Worm (Caenorhabditis elegans) whole organism, L1 larva: ENCODE measurements around the gene VB0395L.1.
"Not testable (repeated sequence)": the region's sequence is repeated elsewhere in the genome, so short reads cannot be mapped to it uniquely, and the experiment has no call there.

ENCODE experiments used
- C04F5.9 ChIP-seq: sonication (generic microtip); optimal IDR thresholded peaks from 2 replicates; lab custom pipeline; 2016; ENCODE audit warnings: missing genetic modification characterization, missing compliant biosample characterization
- F16B12.6 ChIP-seq: fragments of 150-350 bp; optimal IDR thresholded peaks from 2 replicates; lab custom pipeline; 2014; ENCODE audit warnings: missing biosample characterization, missing genetic modification characterization
- Y116A8C.19 ChIP-seq: sonication (generic microtip); optimal IDR thresholded peaks from 2 replicates; lab custom pipeline; 2016; ENCODE audit warnings: missing compliant biosample characterization, missing genetic modification characterization, borderline replicate concordance
- alr-1 ChIP-seq: fragments of 200-800 bp; sonication (Bioruptor generic); optimal IDR thresholded peaks from 2 replicates; lab custom pipeline; 2018; ENCODE audit warnings: borderline replicate concordance, mild to moderate bottlenecking, missing genetic modification characterization, missing compliant biosample characterization
- aly-2 ChIP-seq: fragments of 150-350 bp; optimal IDR thresholded peaks from 2 replicates; lab custom pipeline; 2014; ENCODE audit warnings: missing biosample characterization, missing genetic modification characterization
- ceh-8 ChIP-seq: fragments of 200-800 bp; sonication (Bioruptor generic); optimal IDR thresholded peaks from 2 replicates; lab custom pipeline; 2018; ENCODE audit warnings: mild to moderate bottlenecking, missing genetic modification characterization, moderate library complexity, missing compliant biosample characterization
- ceh-88 ChIP-seq: fragments of 200-800 bp; sonication (Bioruptor generic); IDR thresholded peaks from 2 replicates; pipeline ENCODE4 v1.3.6; 2022; ENCODE audit warnings: missing genetic modification characterization, missing compliant biosample characterization
- ces-1 ChIP-seq: fragments of 150-350 bp; optimal IDR thresholded peaks from 2 replicates; lab custom pipeline; 2014; ENCODE audit warnings: missing biosample characterization, missing genetic modification reagents, missing genetic modification characterization
- dpl-1 ChIP-seq, 3 experiments: fragments of 150-350 bp in 2 of 3; sonication (generic microtip) in 1 of 3; optimal IDR thresholded peaks; 2 replicates each; lab custom pipeline; 2014 to 2017; ENCODE audit warnings: missing biosample characterization in 3 of 3, missing genetic modification characterization in 3 of 3, missing genetic modification reagents in 3 of 3
- efl-3 ChIP-seq: fragments of 200-800 bp; sonication (Bioruptor generic); optimal IDR thresholded peaks from 2 replicates; lab custom pipeline; 2018; ENCODE audit warnings: mild to moderate bottlenecking, missing genetic modification characterization, missing compliant biosample characterization
- elt-2 ChIP-seq: sonication (generic microtip); optimal IDR thresholded peaks from 2 replicates; lab custom pipeline; 2016; ENCODE audit warnings: missing genetic modification characterization, mild to moderate bottlenecking, inconsistent platforms, missing compliant biosample characterization, missing genetic modification reagents
- elt-3 ChIP-seq, 6 experiments: fragments of 150-350 bp in 1 of 6; sonication (generic microtip); optimal IDR thresholded peaks; 2 replicates each; lab custom pipeline; 2017 to 2018; ENCODE audit warnings: missing biosample characterization in 6 of 6, missing genetic modification characterization in 6 of 6, inconsistent platforms in 1 of 6
- ets-5 ChIP-seq: fragments of 200-800 bp; sonication (Bioruptor generic); IDR thresholded peaks from 2 replicates; pipeline ENCODE4 v1.3.6; 2022; ENCODE audit warnings: missing genetic modification characterization, missing compliant biosample characterization
- fkh-4 ChIP-seq: sonication (generic microtip); optimal IDR thresholded peaks from 2 replicates; lab custom pipeline; 2016; ENCODE audit warnings: missing compliant biosample characterization, missing genetic modification characterization, borderline replicate concordance
- fkh-8 ChIP-seq: sonication (generic microtip); optimal IDR thresholded peaks from 2 replicates; lab custom pipeline; 2016; ENCODE audit warnings: mild to moderate bottlenecking, missing genetic modification characterization, missing compliant biosample characterization
- grh-1 ChIP-seq: fragments of 200-800 bp; sonication (Bioruptor generic); IDR thresholded peaks from 2 replicates; pipeline ENCODE4 v1.3.6; 2022; ENCODE audit warnings: missing genetic modification reagents, missing genetic modification characterization, missing compliant biosample characterization
- isw-1 ChIP-seq: fragments of 200-800 bp; sonication (Bioruptor generic); IDR thresholded peaks from 2 replicates; pipeline ENCODE4 v1.3.6; 2022; ENCODE audit warnings: missing genetic modification characterization, missing compliant biosample characterization
- lin-39 ChIP-seq: fragments of 150-350 bp; optimal IDR thresholded peaks from 2 replicates; lab custom pipeline; 2014; ENCODE audit warnings: missing biosample characterization, missing genetic modification reagents, missing genetic modification characterization
- lir-3 ChIP-seq: sonication (generic microtip); optimal IDR thresholded peaks from 2 replicates; lab custom pipeline; 2016; ENCODE audit warnings: mild to moderate bottlenecking, missing genetic modification characterization, moderate library complexity, missing compliant biosample characterization; ENCODE audit not compliant: poor library complexity
- lsy-2 ChIP-seq, 2 experiments: fragments of 150-350 bp; optimal IDR thresholded peaks; 2 replicates each; lab custom pipeline; 2014; ENCODE audit warnings: missing biosample characterization in 2 of 2, missing genetic modification characterization in 2 of 2
- mab-9 ChIP-seq: fragments of 200-800 bp; sonication (Bioruptor generic); IDR thresholded peaks from 2 replicates; pipeline ENCODE4 v1.3.6; 2022; ENCODE audit warnings: missing genetic modification reagents, missing genetic modification characterization, missing compliant biosample characterization
- mef-2 ChIP-seq: fragments of 150-350 bp; optimal IDR thresholded peaks from 2 replicates; lab custom pipeline; 2014; ENCODE audit warnings: missing biosample characterization, missing genetic modification characterization
- mep-1 ChIP-seq: fragments of 150-350 bp; optimal IDR thresholded peaks from 2 replicates; lab custom pipeline; 2014; ENCODE audit warnings: missing biosample characterization, missing genetic modification characterization
- nhr-11 ChIP-seq: fragments of 150-350 bp; optimal IDR thresholded peaks from 2 replicates; lab custom pipeline; 2014; ENCODE audit warnings: missing biosample characterization, missing genetic modification characterization
- nhr-12 ChIP-seq: sonication (generic microtip); optimal IDR thresholded peaks from 2 replicates; lab custom pipeline; 2017; ENCODE audit warnings: missing biosample characterization, missing genetic modification characterization
- nhr-19 ChIP-seq: fragments of 200-800 bp; sonication (Bioruptor generic); conservative IDR thresholded peaks from 2 replicates; pipeline ENCODE4 v1.3.6; 2022; ENCODE audit warnings: missing genetic modification characterization, missing compliant biosample characterization
- nhr-237 ChIP-seq: fragments of 150-350 bp; optimal IDR thresholded peaks from 2 replicates; lab custom pipeline; 2014; ENCODE audit warnings: missing biosample characterization, missing genetic modification characterization
- nhr-47 ChIP-seq: sonication (generic microtip); optimal IDR thresholded peaks from 2 replicates; lab custom pipeline; 2016; ENCODE audit warnings: mild to moderate bottlenecking, missing genetic modification characterization, moderate library complexity, missing compliant biosample characterization
- nhr-84 ChIP-seq: sonication (generic microtip); optimal IDR thresholded peaks from 2 replicates; lab custom pipeline; 2017; ENCODE audit warnings: missing biosample characterization, missing genetic modification characterization
- nhr-85 ChIP-seq: sonication (generic microtip); peaks from one replicate; lab custom pipeline; 2016; ENCODE audit warnings: missing genetic modification characterization, inconsistent platforms, missing compliant biosample characterization
- nhr-90 ChIP-seq: sonication (generic microtip); optimal IDR thresholded peaks from 2 replicates; lab custom pipeline; 2016; ENCODE audit warnings: mild to moderate bottlenecking, missing genetic modification characterization, missing compliant biosample characterization; ENCODE audit not compliant: poor library complexity
- pag-3 ChIP-seq: sonication (generic microtip); optimal IDR thresholded peaks from 2 replicates; lab custom pipeline; 2017; ENCODE audit warnings: missing genetic modification characterization, mild to moderate bottlenecking, missing compliant biosample characterization, antibody characterized with exemption, borderline replicate concordance; ENCODE audit not compliant: insufficient read depth
- pqm-1 ChIP-seq: sonication (generic microtip); optimal IDR thresholded peaks from 3 replicates; lab custom pipeline; 2017; ENCODE audit warnings: missing biosample characterization, missing genetic modification characterization
- skn-1 ChIP-seq: fragments of 150-350 bp; optimal IDR thresholded peaks from 2 replicates; lab custom pipeline; 2014; ENCODE audit warnings: missing biosample characterization, missing genetic modification characterization
- sptf-1 ChIP-seq: fragments of 150-350 bp; optimal IDR thresholded peaks from 2 replicates; lab custom pipeline; 2014; ENCODE audit warnings: missing biosample characterization, missing genetic modification characterization
- sup-37 ChIP-seq: fragments of 200-800 bp; sonication (Bioruptor generic); optimal IDR thresholded peaks from 2 replicates; lab custom pipeline; 2018; ENCODE audit warnings: mild to moderate bottlenecking, missing genetic modification characterization, missing compliant biosample characterization
- tbx-2 ChIP-seq: sonication (generic microtip); optimal IDR thresholded peaks from 2 replicates; lab custom pipeline; 2016; ENCODE audit warnings: missing genetic modification characterization, missing compliant biosample characterization
- tlp-1 ChIP-seq: fragments of 150-350 bp; optimal IDR thresholded peaks from 2 replicates; lab custom pipeline; 2014; ENCODE audit warnings: missing biosample characterization, missing genetic modification characterization
- unc-86 ChIP-seq: sonication (generic microtip); optimal IDR thresholded peaks from 2 replicates; lab custom pipeline; 2016; ENCODE audit warnings: missing genetic modification characterization, missing compliant biosample characterization
- xbp-1 ChIP-seq: sonication (generic microtip); optimal IDR thresholded peaks from 2 replicates; lab custom pipeline; 2016; ENCODE audit warnings: missing genetic modification characterization, missing compliant biosample characterization
- zag-1 ChIP-seq: fragments of 150-350 bp; optimal IDR thresholded peaks from 2 replicates; lab custom pipeline; 2014; ENCODE audit warnings: missing biosample characterization, missing genetic modification characterization
- zip-4 ChIP-seq: fragments of 200-800 bp; sonication (Bioruptor generic); optimal IDR thresholded peaks from 2 replicates; lab custom pipeline; 2018; ENCODE audit warnings: mild to moderate bottlenecking, missing genetic modification characterization, moderate library complexity, missing compliant biosample characterization
- ztf-11 ChIP-seq, 2 experiments: sonication (generic microtip); optimal IDR thresholded peaks; 2 replicates each; lab custom pipeline; 2016 to 2017; ENCODE audit warnings: missing genetic modification characterization in 2 of 2, missing biosample characterization in 1 of 2, missing compliant biosample characterization in 1 of 2

Gene VB0395L.1

ce11 chrX:16016796-16017195, at the start of gene VB0395L.1, which contains the start of gene nhx-1:
TSS of gene VB0395L.1 (minus strand) at chrX:16016981.
TSS of gene nhx-1 (plus strand) at chrX:16017121.
- TF ChIP-seq ztf-11 (tag; optimal IDR thresholded peaks at IDR 0.05; lab: Kevin White, UChicago) (no peak), nhr-47 (tag; lab: Kevin White, UChicago) (no peak), lir-3 (tag; lab: Kevin White, UChicago) (no peak), unc-86 (tag; lab: Kevin White, UChicago) (no peak), isw-1 (GFP tag; lab: Robert Waterston, UW) (no peak), mab-9 (GFP tag; lab: Robert Waterston, UW) (no peak), dpl-1 (GFP tag; optimal IDR thresholded peaks at IDR 0.05; lab: Kevin White, UChicago) (no peak), mep-1 (tag; lab: Kevin White, UChicago) (no peak), ces-1 (GFP tag; lab: Kevin White, UChicago) (no peak), grh-1 (GFP tag; lab: Robert Waterston, UW) (no peak), ceh-8 (no peak), nhr-12 (tag; lab: Kevin White, UChicago) (no peak), lsy-2 (tag; optimal IDR thresholded peaks at IDR 0.05; lab: Kevin White, UChicago) (no peak)

DNA sequence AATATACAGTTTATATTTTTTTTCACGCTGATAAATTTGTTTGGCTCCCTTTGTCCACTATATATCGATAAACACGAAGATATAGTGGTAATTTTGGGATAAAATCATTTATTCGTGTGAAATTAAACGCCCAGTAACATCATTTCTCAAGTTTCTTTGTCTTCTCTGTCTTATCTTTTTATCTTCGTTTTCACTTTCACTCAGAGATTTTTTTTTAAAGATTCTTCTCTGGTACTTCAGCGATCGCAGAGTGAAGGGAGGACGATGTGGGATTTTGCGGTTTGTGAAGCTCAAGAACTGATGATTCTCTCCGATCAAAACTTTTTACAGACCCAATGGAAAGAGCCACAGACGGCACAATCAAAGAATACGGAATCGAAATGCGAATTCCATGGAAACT, 45.6 kb upstream of the VB0395L.1 start, which contains the start of gene T27A8.3:
TSS of gene T27A8.3 (plus strand) at position 301 of the 400 bp plus-strand sequence.
- TF ChIP-seq lsy-2 (tag; optimal IDR thresholded peaks at IDR 0.05; lab: Kevin White, UChicago); sptf-1 (tag; lab: Kevin White, UChicago); C04F5.9 (tag; lab: Kevin White, UChicago): not testable (repeated sequence)
- TF ChIP-seq, all 84 proteins: peak for 0; not testable (repeated sequence) for 84

DNA sequence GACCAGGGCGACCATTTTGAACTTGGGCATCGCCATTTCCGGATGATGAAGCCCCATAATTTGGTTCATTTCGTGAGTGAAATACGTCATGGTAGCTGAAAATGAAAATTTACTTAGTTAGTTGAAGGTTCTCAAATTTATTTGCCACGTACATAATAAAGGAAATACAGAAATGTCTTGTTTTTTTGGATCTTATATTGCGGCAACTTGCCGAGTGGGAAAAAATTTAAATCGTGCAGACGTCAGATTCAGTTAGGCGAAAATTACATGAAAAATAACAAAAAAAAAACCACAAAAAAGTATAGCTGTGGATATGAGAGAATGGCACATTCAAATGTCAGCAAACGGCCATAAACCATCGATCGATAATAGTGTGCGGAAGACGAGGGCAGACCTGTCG, 42.1 kb upstream of the VB0395L.1 start, which contains the start of gene T27A8.2:
TSS of gene T27A8.2 (minus strand) at position 101 of the 400 bp plus-strand sequence.
- no peak for TF ChIP-seq aly-2 (tag; lab: Kevin White, UChicago)
- TF ChIP-seq nhr-47 (tag; lab: Kevin White, UChicago) = no peak
- no peak for TF ChIP-seq elt-3 (tag; optimal IDR thresholded peaks at IDR 0.05; lab: Kevin White, UChicago)
- no peak for TF ChIP-seq F16B12.6
- TF ChIP-seq dpl-1 (GFP tag; optimal IDR thresholded peaks at IDR 0.05; lab: Kevin White, UChicago) = no peak

- TF ChIP-seq tbx-2 (tag; lab: Kevin White, UChicago) = peak; percentile 98
- TF ChIP-seq sptf-1 (tag; lab: Kevin White, UChicago) = no peak
- peak; percentile 86 for TF ChIP-seq elt-2 (tag; lab: Kevin White, UChicago)
- TF ChIP-seq tlp-1 (tag; lab: Kevin White, UChicago) = peak; percentile 50
- TF ChIP-seq nhr-19 (GFP tag; lab: Robert Waterston, UW) = peak; percentile 97
- TF ChIP-seq pqm-1 (tag; lab: Kevin White, UChicago) = peak; percentile 59
- peak; percentile 97 for TF ChIP-seq skn-1 (tag; lab: Kevin White, UChicago)
- TF ChIP-seq zag-1 (tag; lab: Kevin White, UChicago) = peak; percentile 33
- peak; percentile 45 to 70 (median 56) for TF ChIP-seq dpl-1 (GFP tag; optimal IDR thresholded peaks at IDR 0.05; lab: Kevin White, UChicago)
- peak; percentile 97 for TF ChIP-seq nhr-85
- TF ChIP-seq isw-1 (GFP tag; lab: Robert Waterston, UW) = peak; percentile 88
- TF ChIP-seq elt-3 (tag; optimal IDR thresholded peaks at IDR 0.05; lab: Kevin White, UChicago) = peak in 5 of 6 experiments; percentile 47 to 99 (median 96)
- no peak for TF ChIP-seq alr-1 (tag; lab: Kevin White, UChicago)
- TF ChIP-seq F16B12.6 = peak; percentile 20
- TF ChIP-seq fkh-4 = peak; percentile 82
- peak; percentile 98 for TF ChIP-seq lin-39
- TF ChIP-seq lsy-2 (tag; optimal IDR thresholded peaks at IDR 0.05; lab: Kevin White, UChicago) = peak; percentile 92 to 94
- peak; percentile 78 for TF ChIP-seq pag-3
- TF ChIP-seq ets-5 (GFP tag; lab: Robert Waterston, UW) = 0 out of 2 replicates have a peak, but pooled peaks have one; percentile 81
- peak; percentile 84 for TF ChIP-seq sup-37 (GFP tag; lab: Kevin White, UChicago)
- TF ChIP-seq Y116A8C.19 = peak; percentile 17
- peak; percentile 97 for TF ChIP-seq fkh-8 (tag; lab: Kevin White, UChicago)
- peak; percentile 94 for TF ChIP-seq unc-86 (tag; lab: Kevin White, UChicago)
- TF ChIP-seq zip-4 (GFP tag; lab: Kevin White, UChicago) = peak; percentile 91
- TF ChIP-seq nhr-237 (tag; lab: Kevin White, UChicago) = peak; percentile 95
- TF ChIP-seq nhr-11 (tag; lab: Kevin White, UChicago) = peak; percentile 97
- peak; percentile 68 for TF ChIP-seq mef-2 (tag; lab: Kevin White, UChicago)
- peak; percentile 84 for TF ChIP-seq lir-3 (tag; lab: Kevin White, UChicago)
- TF ChIP-seq nhr-84 (tag; lab: Kevin White, UChicago) = peak; percentile 44
- TF ChIP-seq xbp-1 (tag; lab: Kevin White, UChicago) = peak; percentile 94
- TF ChIP-seq ceh-88 (GFP tag; lab: Robert Waterston, UW) = peak; percentile 94
- TF ChIP-seq nhr-90 (tag; lab: Kevin White, UChicago) = peak; percentile 99
- TF ChIP-seq efl-3 (GFP tag; lab: Kevin White, UChicago) = peak; percentile 86
Observed at ce11 chrX:16056404-16056803, 39.6 kb upstream of the VB0395L.1 start.
